Worm (Caenorhabditis elegans) whole organism, L4 larva: ENCODE data around the gene sma-10.

Source experiments
- D1046.2 ChIP-seq: fragments of 200-800 bp; sonication (Bioruptor generic); IDR thresholded peaks from 2 replicates; pipeline ENCODE4 v1.3.6; 2022; ENCODE audit warnings: missing genetic modification characterization, missing compliant biosample characterization
- F10B5.3 ChIP-seq: sonication (generic microtip); optimal IDR thresholded peaks from 2 replicates; lab custom pipeline; 2016; ENCODE audit warnings: mild to moderate bottlenecking, missing genetic modification characterization, missing compliant biosample characterization
- F44E2.7 ChIP-seq: fragments of 200-800 bp; sonication (Bioruptor generic); IDR thresholded peaks from 2 replicates; pipeline ENCODE4 v2.1.2; 2022; ENCODE audit warnings: missing genetic modification characterization, missing compliant biosample characterization
- T20F7.1 ChIP-seq: fragments of 200-800 bp; sonication (Bioruptor generic); optimal IDR thresholded peaks from 2 replicates; lab custom pipeline; 2018; ENCODE audit warnings: mild to moderate bottlenecking, missing genetic modification characterization, missing compliant biosample characterization
- T26A8.4 ChIP-seq: fragments of 200-800 bp; sonication (Bioruptor generic); IDR thresholded peaks from 2 replicates; pipeline ENCODE4 v1.3.6; 2022; ENCODE audit warnings: missing genetic modification characterization, missing compliant biosample characterization
- Y105C5A.15 ChIP-seq: fragments of 200-800 bp; sonication (Bioruptor generic); IDR thresholded peaks from 2 replicates; pipeline ENCODE4 v1.3.6; 2022; ENCODE audit warnings: missing genetic modification characterization, missing compliant biosample characterization
- Y48G9A.11 ChIP-seq: fragments of 200-800 bp; sonication (Bioruptor generic); IDR thresholded peaks from 2 replicates; pipeline ENCODE4 v1.3.6; 2022; ENCODE audit warnings: missing genetic modification reagents, missing genetic modification characterization, missing compliant biosample characterization
- Y75B8A.6 ChIP-seq: fragments of 200-800 bp; sonication (Bioruptor generic); IDR thresholded peaks from 2 replicates; pipeline ENCODE4 v1.3.6; 2022; ENCODE audit warnings: missing genetic modification reagents, missing genetic modification characterization, missing compliant biosample characterization
- ZK337.2 ChIP-seq: fragments of 200-800 bp; sonication (Bioruptor generic); IDR thresholded peaks from 2 replicates; pipeline ENCODE4 v1.3.6; 2022; ENCODE audit warnings: missing genetic modification reagents, missing genetic modification characterization, missing compliant biosample characterization
- aha-1 ChIP-seq: fragments of 150-350 bp; peaks from one replicate; lab custom pipeline; 2014; ENCODE audit warnings: missing biosample characterization, missing genetic modification characterization
- ama-1 ChIP-seq: fragments of 150-350 bp; optimal IDR thresholded peaks from 2 replicates; lab custom pipeline; 2014; ENCODE audit warnings: inconsistent platforms, mixed read lengths
- ceh-20 ChIP-seq: fragments of 200-800 bp; sonication (Bioruptor generic); IDR thresholded peaks from 2 replicates; pipeline ENCODE4 v1.3.6; 2022; ENCODE audit warnings: missing genetic modification reagents, missing genetic modification characterization, missing compliant biosample characterization
- ceh-62 ChIP-seq: sonication (generic microtip); optimal IDR thresholded peaks from 2 replicates; lab custom pipeline; 2017; ENCODE audit warnings: missing biosample characterization, missing genetic modification characterization
- ctbp-1 ChIP-seq: fragments of 200-800 bp; sonication (Bioruptor generic); IDR thresholded peaks from 2 replicates; pipeline ENCODE4 v1.3.6; 2022; ENCODE audit warnings: missing genetic modification reagents, missing genetic modification characterization, missing compliant biosample characterization
- daf-16 ChIP-seq, 3 experiments: sonication (generic microtip); optimal IDR thresholded peaks; 2 replicates each; lab custom pipeline; 2016 to 2017; ENCODE audit warnings: missing genetic modification characterization in 3 of 3, missing genetic modification reagents in 3 of 3, mild to moderate bottlenecking in 2 of 3, missing compliant biosample characterization in 2 of 3, missing biosample characterization in 1 of 3, moderate library complexity in 1 of 3
- daf-8 ChIP-seq: fragments of 200-800 bp; sonication (Bioruptor generic); IDR thresholded peaks from 2 replicates; pipeline ENCODE4 v1.3.6; 2022; ENCODE audit warnings: missing genetic modification characterization, missing compliant biosample characterization
- dmd-6 ChIP-seq: fragments of 200-800 bp; sonication (Bioruptor generic); IDR thresholded peaks from 2 replicates; pipeline ENCODE4 v1.3.6; 2022; ENCODE audit warnings: missing genetic modification reagents, missing genetic modification characterization, missing compliant biosample characterization
- dmd-8 ChIP-seq: fragments of 200-800 bp; sonication (Bioruptor generic); IDR thresholded peaks from 2 replicates; pipeline ENCODE4 v1.3.6; 2022; ENCODE audit warnings: missing genetic modification characterization, missing compliant biosample characterization
- duxl-1 ChIP-seq: sonication (generic microtip); optimal IDR thresholded peaks from 2 replicates; lab custom pipeline; 2016; ENCODE audit warnings: mild to moderate bottlenecking, missing genetic modification characterization, moderate library complexity, missing compliant biosample characterization; ENCODE audit not compliant: poor library complexity
- dve-1 ChIP-seq: sonication (generic microtip); optimal IDR thresholded peaks from 2 replicates; lab custom pipeline; 2017; ENCODE audit warnings: antibody characterized with exemption, mild to moderate bottlenecking, missing genetic modification characterization, missing compliant biosample characterization; ENCODE audit not compliant: insufficient read depth
- fos-1 ChIP-seq: fragments of 150-350 bp; optimal IDR thresholded peaks from 2 replicates; lab custom pipeline; 2014; ENCODE audit warnings: missing biosample characterization, missing genetic modification characterization
- gei-8 ChIP-seq: fragments of 200-800 bp; sonication (Bioruptor generic); optimal IDR thresholded peaks from 2 replicates; lab custom pipeline; 2018; ENCODE audit warnings: mild to moderate bottlenecking, missing genetic modification characterization, missing compliant biosample characterization
- hlh-11 ChIP-seq: fragments of 200-800 bp; sonication (Bioruptor generic); optimal IDR thresholded peaks from 2 replicates; lab custom pipeline; 2018; ENCODE audit warnings: mild to moderate bottlenecking, missing genetic modification characterization, missing compliant biosample characterization
- hlh-30 ChIP-seq: sonication (generic microtip); optimal IDR thresholded peaks from 2 replicates; lab custom pipeline; 2017; ENCODE audit warnings: antibody characterized with exemption, mild to moderate bottlenecking, missing genetic modification characterization, missing compliant biosample characterization; ENCODE audit not compliant: insufficient read depth
- hmg-1.1 ChIP-seq: fragments of 200-800 bp; sonication (Bioruptor generic); IDR thresholded peaks from 2 replicates; pipeline ENCODE4 v1.3.6; 2022; ENCODE audit warnings: missing genetic modification reagents, missing genetic modification characterization, missing compliant biosample characterization
- lin-1 ChIP-seq: fragments of 200-800 bp; sonication (Bioruptor generic); IDR thresholded peaks from 2 replicates; pipeline ENCODE4 v1.3.6; 2022; ENCODE audit warnings: missing genetic modification reagents, missing genetic modification characterization, missing compliant biosample characterization
- lin-38 ChIP-seq: fragments of 200-800 bp; sonication (Bioruptor generic); IDR thresholded peaks from 2 replicates; pipeline ENCODE4 v1.3.6; 2022; ENCODE audit warnings: missing genetic modification reagents, missing genetic modification characterization, missing compliant biosample characterization
- lin-39 ChIP-seq: fragments of 150-350 bp; optimal IDR thresholded peaks from 2 replicates; lab custom pipeline; 2014; ENCODE audit warnings: missing biosample characterization, missing genetic modification reagents, missing genetic modification characterization
- mdl-1 ChIP-seq, 2 experiments: fragments of 150-350 bp in 1 of 2; sonication (generic microtip) in 1 of 2; optimal IDR thresholded peaks; 2 replicates each; lab custom pipeline; 2014 to 2017; ENCODE audit warnings: missing biosample characterization in 2 of 2, missing genetic modification characterization in 2 of 2
- mdt-29 ChIP-seq: fragments of 200-800 bp; sonication (Bioruptor generic); IDR thresholded peaks from 2 replicates; pipeline ENCODE4 v1.3.6; 2022; ENCODE audit warnings: missing genetic modification reagents, missing genetic modification characterization, missing compliant biosample characterization
- mep-1 ChIP-seq: fragments of 150-350 bp; sonication (generic microtip); optimal IDR thresholded peaks from 3 replicates; lab custom pipeline; 2014; ENCODE audit warnings: missing biosample characterization, missing genetic modification characterization
- nhr-102 ChIP-seq: sonication (generic microtip); optimal IDR thresholded peaks from 2 replicates; lab custom pipeline; 2016; ENCODE audit warnings: mild to moderate bottlenecking, missing genetic modification characterization, moderate library complexity, missing compliant biosample characterization
- nhr-28 ChIP-seq: fragments of 150-350 bp; optimal IDR thresholded peaks from 2 replicates; lab custom pipeline; 2014; ENCODE audit warnings: missing biosample characterization, missing genetic modification characterization
- nhr-41 ChIP-seq: fragments of 200-800 bp; sonication (Bioruptor generic); IDR thresholded peaks from 2 replicates; pipeline ENCODE4 v1.3.6; 2022; ENCODE audit warnings: missing genetic modification reagents, missing genetic modification characterization, missing compliant biosample characterization
- nhr-42 ChIP-seq: fragments of 200-800 bp; sonication (Bioruptor generic); IDR thresholded peaks from 2 replicates; pipeline ENCODE4 v1.3.6; 2022; ENCODE audit warnings: missing genetic modification characterization, missing compliant biosample characterization
- nhr-76 ChIP-seq: fragments of 150-350 bp; optimal IDR thresholded peaks from 2 replicates; lab custom pipeline; 2014; ENCODE audit warnings: missing biosample characterization, missing genetic modification characterization
- nhr-77 ChIP-seq: fragments of 150-350 bp; optimal IDR thresholded peaks from 2 replicates; lab custom pipeline; 2014; ENCODE audit warnings: missing biosample characterization, missing genetic modification characterization
- pha-4 ChIP-seq, 2 experiments: fragments of 150-350 bp in 1 of 2; fragments of 200-800 bp in 1 of 2; sonication (Bioruptor generic) in 1 of 2; IDR thresholded peaks in 1 of 2; optimal IDR thresholded peaks in 1 of 2; 2 replicates each; pipeline versions ENCODE4 v1.3.6 to Lab custom; 2014 to 2022; ENCODE audit warnings: missing genetic modification characterization in 2 of 2, missing genetic modification reagents in 2 of 2, missing biosample characterization in 1 of 2, missing compliant biosample characterization in 1 of 2
- set-16 ChIP-seq: fragments of 200-800 bp; sonication (Bioruptor generic); IDR thresholded peaks from 2 replicates; pipeline ENCODE4 v1.3.6; 2022; ENCODE audit warnings: missing genetic modification reagents, missing genetic modification characterization, missing compliant biosample characterization
- skn-1 ChIP-seq: fragments of 150-350 bp; optimal IDR thresholded peaks from 2 replicates; lab custom pipeline; 2014; ENCODE audit warnings: missing biosample characterization, missing genetic modification characterization
- snpc-1.2 ChIP-seq: fragments of 200-800 bp; sonication (Bioruptor generic); IDR thresholded peaks from 2 replicates; pipeline ENCODE4 v1.3.6; 2022; ENCODE audit warnings: missing genetic modification reagents, missing genetic modification characterization, missing compliant biosample characterization
- spr-1 ChIP-seq: sonication (generic microtip); optimal IDR thresholded peaks from 2 replicates; lab custom pipeline; 2016; ENCODE audit warnings: mild to moderate bottlenecking, missing genetic modification characterization, missing compliant biosample characterization
- unc-130 ChIP-seq: sonication (generic microtip); optimal IDR thresholded peaks from 2 replicates; lab custom pipeline; 2016; ENCODE audit warnings: missing genetic modification reagents, missing genetic modification characterization, missing compliant biosample characterization
- unc-62 ChIP-seq, 3 experiments: fragments of 150-350 bp in 1 of 3; sonication (generic microtip); optimal IDR thresholded peaks in 2 of 3; peaks in 1 of 3; 1 replicate in 1 of 3; 2 replicates in 2 of 3; lab custom pipeline; 2014 to 2017; ENCODE audit warnings: missing biosample characterization in 3 of 3, missing genetic modification characterization in 3 of 3, missing genetic modification reagents in 3 of 3, missing genotype in 1 of 3
- zag-1 ChIP-seq: fragments of 150-350 bp; optimal IDR thresholded peaks from 2 replicates; lab custom pipeline; 2014; ENCODE audit warnings: missing biosample characterization, missing genetic modification characterization
- zfp-2 ChIP-seq: sonication (generic microtip); optimal IDR thresholded peaks from 2 replicates; lab custom pipeline; 2016; ENCODE audit warnings: mild to moderate bottlenecking, missing genetic modification characterization, missing compliant biosample characterization
- zip-2 ChIP-seq: fragments of 150-350 bp; optimal IDR thresholded peaks from 2 replicates; lab custom pipeline; 2014; ENCODE audit warnings: missing biosample characterization, missing genetic modification characterization

The sma-10 gene

DNA sequence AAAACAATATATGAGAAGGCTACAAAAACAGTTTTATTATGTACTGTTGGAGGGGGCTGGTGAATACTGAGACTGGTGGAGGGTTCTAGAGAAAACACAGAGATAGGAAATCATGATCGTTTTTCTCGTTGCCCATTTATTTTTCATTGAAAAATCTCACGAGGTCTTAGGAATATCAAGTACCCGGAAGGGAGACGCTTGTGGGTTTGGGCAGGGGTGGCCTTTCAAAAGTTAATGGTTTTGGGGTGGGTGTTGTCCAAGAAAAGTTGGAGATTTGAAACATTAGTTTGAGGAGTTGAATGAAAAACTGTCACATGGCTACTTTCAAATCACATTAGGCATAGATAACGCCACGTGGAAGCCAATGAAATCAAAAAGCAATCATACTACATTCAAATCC is 20.5 kb downstream of the sma-10 start (continued):
- TF ChIP-seq daf-16 (GFP tag; optimal IDR thresholded peaks at IDR 0.05; lab: Kevin White, UChicago) = no peak
- TF ChIP-seq daf-16 (tag; optimal IDR thresholded peaks at IDR 0.05; lab: Kevin White, UChicago) = peak; percentile 20
- no peak for TF ChIP-seq nhr-77 (tag; lab: Kevin White, UChicago)
- TF ChIP-seq dmd-6 (GFP tag; lab: Robert Waterston, UW) = peak; percentile 14; the same call in 1 of the 2 replicates
- TF ChIP-seq spr-1 = no peak
- no peak for TF ChIP-seq zag-1 (tag; lab: Kevin White, UChicago)
- peak; percentile 30 for TF ChIP-seq hlh-11 (tag; lab: Kevin White, UChicago)
- TF ChIP-seq mdl-1 (tag; optimal IDR thresholded peaks at IDR 0.05; lab: Kevin White, UChicago) = no peak
- no peak for TF ChIP-seq lin-39 (tag; lab: Kevin White, UChicago)
- no peak for TF ChIP-seq ZK337.2 (GFP tag; lab: Robert Waterston, UW)
- peak; percentile 35 for TF ChIP-seq hlh-30
- TF ChIP-seq dve-1 (tag; lab: Kevin White, UChicago) = peak; percentile 21
- 0 out of 2 replicates have a peak, but pooled peaks have one; percentile 14 for TF ChIP-seq hmg-1.1 (GFP tag; lab: Robert Waterston, UW)
- no peak for TF ChIP-seq Y48G9A.11 (GFP tag; lab: Robert Waterston, UW)
- peak; percentile 28; the same call in 1 of the 2 replicates for TF ChIP-seq T26A8.4 (GFP tag; lab: Robert Waterston, UW)
- TF ChIP-seq duxl-1 = peak; percentile 25
- no peak for TF ChIP-seq ama-1 (lab: Kevin White, UChicago)
- peak; percentile 6; the same call in 1 of the 2 replicates for TF ChIP-seq pha-4 (GFP tag; IDR thresholded peaks at IDR 0.05; lab: Robert Waterston, UW)
- TF ChIP-seq pha-4 (tag; optimal IDR thresholded peaks at IDR 0.05; lab: Kevin White, UChicago) = no peak
- peak; percentile 38; the same call in 1 of the 2 replicates for TF ChIP-seq lin-1 (GFP tag; lab: Robert Waterston, UW)
- TF ChIP-seq, all 104 proteins: peak for 16

DNA sequence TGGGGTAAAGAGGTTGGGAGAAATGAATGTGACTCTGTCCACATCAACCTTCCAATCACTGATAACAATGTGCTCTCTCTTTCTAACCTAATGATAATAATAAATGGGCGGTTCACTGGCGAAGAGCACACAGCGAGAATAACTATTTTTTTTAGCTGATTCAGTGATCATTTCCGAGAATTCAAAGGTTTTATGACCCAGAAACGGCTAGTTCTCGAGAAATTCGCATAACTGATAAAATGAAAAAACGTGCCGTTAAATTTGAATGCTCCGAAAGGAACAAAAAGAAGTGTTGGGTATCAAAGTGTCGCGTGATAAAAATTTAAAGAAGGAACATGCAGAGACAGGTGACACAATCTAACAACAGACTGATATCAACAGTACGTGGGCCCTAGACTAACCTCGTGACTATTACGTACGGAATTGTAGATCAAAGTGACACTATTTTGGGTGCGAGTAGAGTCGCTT is 21.5 kb downstream of the sma-10 start:
- TF ChIP-seq T20F7.1 (GFP tag; lab: Kevin White, UChicago) (peak; percentile 17), skn-1 (no peak), nhr-42 (GFP tag; lab: Robert Waterston, UW) (no peak), zfp-2 (no peak), Y48G9A.11 (GFP tag; lab: Robert Waterston, UW) (no peak), fos-1 (no peak), set-16 (no peak), zip-2 (tag; lab: Kevin White, UChicago) (no peak), nhr-41 (GFP tag; lab: Robert Waterston, UW) (no peak), gei-8 (GFP tag; lab: Kevin White, UChicago) (peak; percentile 39), mep-1 (tag; lab: Kevin White, UChicago) (peak; percentile 52), dmd-6 (GFP tag; lab: Robert Waterston, UW) (peak; percentile 86), F44E2.7 (GFP tag; lab: Robert Waterston, UW) (no peak), F10B5.3 (tag; lab: Kevin White, UChicago) (no peak), lin-38 (GFP tag; lab: Robert Waterston, UW) (no peak), unc-130 (GFP tag; lab: Kevin White, UChicago) (no peak), ctbp-1 (GFP tag; lab: Robert Waterston, UW) (no peak), nhr-102 (tag; lab: Kevin White, UChicago) (peak; percentile 54), aha-1 (peak; percentile 85), mdt-29 (0 out of 2 replicates have a peak, but pooled peaks have one; percentile 30), D1046.2 (no peak), daf-8 (GFP tag; lab: Robert Waterston, UW) (no peak), daf-16 (GFP tag; optimal IDR thresholded peaks at IDR 0.05; lab: Kevin White, UChicago) (no peak), daf-16 (tag; optimal IDR thresholded peaks at IDR 0.05; lab: Kevin White, UChicago) (peak; percentile 78), Y105C5A.15 (GFP tag; lab: Robert Waterston, UW) (no peak), unc-62 (GFP tag; optimal IDR thresholded peaks at IDR 0.05 in 1 of 2; lab: Kevin White, UChicago) (peak in 1 of 2 experiments; percentile 92), unc-62 (tag; optimal IDR thresholded peaks at IDR 0.05; lab: Kevin White, UChicago) (no peak), ceh-62 (tag; lab: Kevin White, UChicago) (no peak), Y75B8A.6 (GFP tag; lab: Robert Waterston, UW) (0 out of 2 replicates have a peak, but pooled peaks have one; percentile 21), ZK337.2 (GFP tag; lab: Robert Waterston, UW) (no peak), dve-1 (tag; lab: Kevin White, UChicago) (peak; percentile 66), T26A8.4 (GFP tag; lab: Robert Waterston, UW) (0 out of 2 replicates have a peak, but pooled peaks have one; percentile 31), nhr-76 (no peak), ceh-20 (GFP tag; lab: Robert Waterston, UW) (0 out of 2 replicates have a peak, but pooled peaks have one; percentile 33), dmd-8 (GFP tag; lab: Robert Waterston, UW) (no peak), snpc-1.2 (GFP tag; lab: Robert Waterston, UW) (no peak), nhr-28 (tag; lab: Kevin White, UChicago) (peak; percentile 67)
